Worm (Caenorhabditis elegans) whole organism, young adult: ENCODE results near the gene srh-296.

ENCODE experiments used
- B0261.1 ChIP-seq: sonication (generic microtip); optimal IDR thresholded peaks from 2 replicates; lab custom pipeline; 2016; ENCODE audit warnings: mild to moderate bottlenecking, missing genetic modification characterization, moderate library complexity, missing compliant biosample characterization
- B0336.3 ChIP-seq: fragments of 200-800 bp; sonication (Bioruptor generic); IDR thresholded peaks from 2 replicates; pipeline ENCODE4 v1.3.6; 2022; ENCODE audit warnings: missing genetic modification characterization, missing compliant biosample characterization
- D2030.7 ChIP-seq: fragments of 200-800 bp; sonication (Bioruptor generic); IDR thresholded peaks from 2 replicates; pipeline ENCODE4 v1.3.6; 2022; ENCODE audit warnings: missing genetic modification reagents, missing genetic modification characterization, missing compliant biosample characterization
- F10E7.11 ChIP-seq: sonication (generic microtip); optimal IDR thresholded peaks from 2 replicates; lab custom pipeline; 2017; ENCODE audit warnings: mild to moderate bottlenecking, missing genetic modification characterization, moderate library complexity, missing compliant biosample characterization
- F39B2.1 ChIP-seq: fragments of 200-800 bp; sonication (Bioruptor generic); IDR thresholded peaks from 2 replicates; pipeline ENCODE4 v1.3.6; 2022; ENCODE audit warnings: missing genetic modification reagents, missing genetic modification characterization, missing compliant biosample characterization
- F55B11.4 ChIP-seq: sonication (generic microtip); optimal IDR thresholded peaks from 2 replicates; lab custom pipeline; 2016; ENCODE audit warnings: missing compliant biosample characterization, missing genetic modification characterization, borderline replicate concordance; ENCODE audit not compliant: insufficient read depth
- K11D2.4 ChIP-seq: fragments of 200-800 bp; sonication (Bioruptor generic); IDR thresholded peaks from 2 replicates; pipeline ENCODE4 v1.3.6; 2022; ENCODE audit warnings: missing genetic modification reagents, missing genetic modification characterization, missing compliant biosample characterization
- Y79H2A.3 ChIP-seq: fragments of 200-800 bp; sonication (Bioruptor generic); conservative IDR thresholded peaks from 2 replicates; pipeline ENCODE4 v1.3.6; 2022; ENCODE audit warnings: missing genetic modification reagents, missing genetic modification characterization, missing compliant biosample characterization
- ZK185.1 ChIP-seq: sonication (generic microtip); optimal IDR thresholded peaks from 2 replicates; lab custom pipeline; 2016; ENCODE audit warnings: mild to moderate bottlenecking, missing genetic modification characterization, missing compliant biosample characterization; ENCODE audit not compliant: poor library complexity, severe bottlenecking
- ama-1 ChIP-seq, 3 experiments: fragments of 150-350 bp in 1 of 3; sonication (generic microtip) in 2 of 3; optimal IDR thresholded peaks; 2 replicates each; lab custom pipeline; 2014 to 2018; ENCODE audit warnings: missing biosample characterization in 2 of 3, missing genetic modification characterization in 2 of 3, missing genetic modification reagents in 2 of 3
- aptf-2 ChIP-seq: fragments of 200-800 bp; sonication (Bioruptor generic); conservative IDR thresholded peaks from 2 replicates; pipeline ENCODE4 v1.3.6; 2022; ENCODE audit warnings: missing genetic modification reagents, missing genetic modification characterization, missing compliant biosample characterization
- aptf-3 ChIP-seq: fragments of 200-800 bp; sonication (Bioruptor generic); IDR thresholded peaks from 2 replicates; pipeline ENCODE4 v1.3.6; 2022; ENCODE audit warnings: missing genetic modification characterization, missing compliant biosample characterization
- atf-7 ChIP-seq: sonication (generic microtip); optimal IDR thresholded peaks from 2 replicates; lab custom pipeline; 2017; ENCODE audit warnings: mild to moderate bottlenecking, missing genetic modification characterization, missing compliant biosample characterization
- athp-1 ChIP-seq: sonication (generic microtip); optimal IDR thresholded peaks from 2 replicates; lab custom pipeline; 2017; ENCODE audit warnings: mild to moderate bottlenecking, missing genetic modification characterization, missing compliant biosample characterization
- attf-6 ChIP-seq: fragments of 200-800 bp; sonication (Bioruptor generic); IDR thresholded peaks from 2 replicates; pipeline ENCODE4 v1.3.6; 2022; ENCODE audit warnings: missing genetic modification reagents, missing genetic modification characterization, missing compliant biosample characterization
- cebp-1 ChIP-seq, 2 experiments: fragments of 200-800 bp in 1 of 2; sonication (Bioruptor generic) in 1 of 2; sonication (generic microtip) in 1 of 2; IDR thresholded peaks in 1 of 2; optimal IDR thresholded peaks in 1 of 2; 2 replicates each; pipeline versions ENCODE4 v1.3.6 to Lab custom; 2017 to 2022; ENCODE audit warnings: missing compliant biosample characterization in 2 of 2, missing genetic modification characterization in 2 of 2, mild to moderate bottlenecking in 1 of 2, missing genetic modification reagents in 1 of 2, moderate library complexity in 1 of 2
- ceh-40 ChIP-seq: fragments of 200-800 bp; sonication (Bioruptor generic); IDR thresholded peaks from 2 replicates; pipeline ENCODE4 v1.3.6; 2022; ENCODE audit warnings: missing genetic modification characterization, missing compliant biosample characterization
- ceh-58 ChIP-seq: fragments of 200-800 bp; sonication (Bioruptor generic); IDR thresholded peaks from 2 replicates; pipeline ENCODE4 v1.3.6; 2022; ENCODE audit warnings: missing genetic modification characterization, missing compliant biosample characterization
- chd-7 ChIP-seq: sonication (generic microtip); optimal IDR thresholded peaks from 2 replicates; lab custom pipeline; 2016; ENCODE audit warnings: mild to moderate bottlenecking, missing genetic modification characterization, moderate library complexity, missing compliant biosample characterization
- die-1 ChIP-seq: sonication (generic microtip); optimal IDR thresholded peaks from 2 replicates; lab custom pipeline; 2016; ENCODE audit warnings: missing genotype, mild to moderate bottlenecking, missing genetic modification characterization, missing compliant biosample characterization
- ekl-4 ChIP-seq: fragments of 200-800 bp; sonication (Bioruptor generic); IDR thresholded peaks from 2 replicates; pipeline ENCODE4 v1.3.6; 2022; ENCODE audit warnings: missing genetic modification reagents, missing genetic modification characterization, missing compliant biosample characterization
- hmg-1.2 ChIP-seq: fragments of 200-800 bp; sonication (Bioruptor generic); IDR thresholded peaks from 2 replicates; pipeline ENCODE4 v1.3.6; 2022; ENCODE audit warnings: missing genetic modification reagents, missing genetic modification characterization, missing compliant biosample characterization
- let-526 ChIP-seq: fragments of 200-800 bp; sonication (Bioruptor generic); IDR thresholded peaks from 2 replicates; pipeline ENCODE4 v1.3.6; 2022; ENCODE audit warnings: missing genetic modification reagents, missing genetic modification characterization, missing compliant biosample characterization
- let-607 ChIP-seq, 2 experiments: fragments of 200-800 bp in 1 of 2; sonication (Bioruptor generic) in 1 of 2; sonication (generic microtip) in 1 of 2; optimal IDR thresholded peaks; 2 replicates each; lab custom pipeline; 2016 to 2018; ENCODE audit warnings: mild to moderate bottlenecking in 2 of 2, missing compliant biosample characterization in 2 of 2, missing genetic modification characterization in 2 of 2, moderate library complexity in 2 of 2, missing genotype in 1 of 2
- lin-54 ChIP-seq: fragments of 200-800 bp; sonication (Bioruptor generic); optimal IDR thresholded peaks from 2 replicates; lab custom pipeline; 2018; ENCODE audit warnings: mild to moderate bottlenecking, missing genetic modification characterization, missing compliant biosample characterization
- lir-1 ChIP-seq: fragments of 200-800 bp; sonication (Bioruptor generic); conservative IDR thresholded peaks from 2 replicates; pipeline ENCODE4 v1.3.6; 2022; ENCODE audit warnings: missing genetic modification reagents, missing genetic modification characterization, missing compliant biosample characterization
- madf-10 ChIP-seq: sonication (generic microtip); optimal IDR thresholded peaks from 2 replicates; lab custom pipeline; 2016; ENCODE audit warnings: mild to moderate bottlenecking, missing genetic modification characterization, missing compliant biosample characterization
- mcd-1 ChIP-seq: fragments of 200-800 bp; sonication (Bioruptor generic); IDR thresholded peaks from 2 replicates; pipeline ENCODE4 v1.3.6; 2022; ENCODE audit warnings: missing genetic modification reagents, missing genetic modification characterization, missing compliant biosample characterization
- mel-28 ChIP-seq: sonication (generic microtip); optimal IDR thresholded peaks from 2 replicates; lab custom pipeline; 2016; ENCODE audit warnings: borderline replicate concordance, mild to moderate bottlenecking, missing genetic modification characterization, missing compliant biosample characterization
- nfya-1 ChIP-seq: sonication (generic microtip); optimal IDR thresholded peaks from 2 replicates; lab custom pipeline; 2017; ENCODE audit warnings: antibody characterized with exemption, missing compliant biosample characterization, missing genetic modification characterization, borderline replicate concordance; ENCODE audit not compliant: insufficient read depth
- pbrm-1 ChIP-seq: fragments of 200-800 bp; sonication (Bioruptor generic); IDR thresholded peaks from 2 replicates; pipeline ENCODE4 v1.3.6; 2022; ENCODE audit warnings: missing genetic modification reagents, missing genetic modification characterization, missing compliant biosample characterization
- rpc-1 ChIP-seq, 2 experiments: fragments of 150-350 bp in 1 of 2; sonication (generic microtip) in 1 of 2; optimal IDR thresholded peaks; 2 replicates each; lab custom pipeline; 2014 to 2018; ENCODE audit warnings: missing biosample characterization in 1 of 2, missing genetic modification characterization in 1 of 2, missing genetic modification reagents in 1 of 2, missing genotype in 1 of 2
- snpc-3.4 ChIP-seq: sonication (generic microtip); optimal IDR thresholded peaks from 2 replicates; lab custom pipeline; 2017; ENCODE audit warnings: missing genetic modification characterization, mild to moderate bottlenecking, missing compliant biosample characterization, antibody characterized with exemption, moderate library complexity, missing genotype, missing genetic modification reagents
- snpc-4 ChIP-seq, 5 experiments: fragments of 150-350 bp in 1 of 5; sonication (generic microtip) in 4 of 5; optimal IDR thresholded peaks; 2 replicates each; lab custom pipeline; 2014 to 2018; ENCODE audit warnings: missing genetic modification characterization in 5 of 5, missing biosample characterization in 3 of 5, antibody characterized with exemption in 2 of 5, mild to moderate bottlenecking in 2 of 5, missing compliant biosample characterization in 2 of 5, missing genotype in 2 of 5, moderate library complexity in 2 of 5, missing genetic modification reagents in 1 of 5
- somi-1 ChIP-seq: fragments of 200-800 bp; sonication (Bioruptor generic); optimal IDR thresholded peaks from 2 replicates; lab custom pipeline; 2018; ENCODE audit warnings: mild to moderate bottlenecking, missing genetic modification characterization, missing compliant biosample characterization
- tlf-1 ChIP-seq: fragments of 200-800 bp; sonication (Bioruptor generic); optimal IDR thresholded peaks from 2 replicates; lab custom pipeline; 2018; ENCODE audit warnings: mild to moderate bottlenecking, missing genetic modification characterization, missing compliant biosample characterization
- unc-130 ChIP-seq: sonication (generic microtip); optimal IDR thresholded peaks from 2 replicates; lab custom pipeline; 2016; ENCODE audit warnings: missing genetic modification reagents, missing genetic modification characterization, missing compliant biosample characterization
- xnd-1 ChIP-seq: sonication (generic microtip); optimal IDR thresholded peaks from 2 replicates; lab custom pipeline; 2016; ENCODE audit warnings: missing genotype, missing genetic modification reagents, missing genetic modification characterization, missing compliant biosample characterization
- zfh-2 ChIP-seq: fragments of 200-800 bp; sonication (Bioruptor generic); conservative IDR thresholded peaks from 2 replicates; pipeline ENCODE4 v1.3.6; 2022; ENCODE audit warnings: missing genetic modification reagents, missing genetic modification characterization, missing compliant biosample characterization
- zim-3 ChIP-seq: sonication (generic microtip); optimal IDR thresholded peaks from 2 replicates; lab custom pipeline; 2017; ENCODE audit warnings: mild to moderate bottlenecking, missing genetic modification characterization, moderate library complexity, missing compliant biosample characterization
- ztf-22 ChIP-seq: fragments of 200-800 bp; sonication (Bioruptor generic); optimal IDR thresholded peaks from 2 replicates; lab custom pipeline; 2018; ENCODE audit warnings: mild to moderate bottlenecking, missing genetic modification characterization, moderate library complexity, missing compliant biosample characterization
- ztf-25 ChIP-seq: fragments of 200-800 bp; sonication (Bioruptor generic); IDR thresholded peaks from 2 replicates; pipeline ENCODE4 v1.3.6; 2022; ENCODE audit warnings: missing genetic modification reagents, missing genetic modification characterization, missing compliant biosample characterization
- ztf-28 ChIP-seq: fragments of 200-800 bp; sonication (Bioruptor generic); IDR thresholded peaks from 2 replicates; pipeline ENCODE4 v1.3.6; 2022; ENCODE audit warnings: missing genetic modification reagents, missing genetic modification characterization, missing compliant biosample characterization
- ztf-3 ChIP-seq: fragments of 200-800 bp; sonication (Bioruptor generic); optimal IDR thresholded peaks from 2 replicates; lab custom pipeline; 2018; ENCODE audit warnings: mild to moderate bottlenecking, missing genetic modification characterization, missing compliant biosample characterization
- ztf-6 ChIP-seq: fragments of 200-800 bp; sonication (Bioruptor generic); IDR thresholded peaks from 2 replicates; pipeline ENCODE4 v1.3.6; 2022; ENCODE audit warnings: missing genetic modification reagents, missing genetic modification characterization, missing compliant biosample characterization

srh-296 gene

DNA sequence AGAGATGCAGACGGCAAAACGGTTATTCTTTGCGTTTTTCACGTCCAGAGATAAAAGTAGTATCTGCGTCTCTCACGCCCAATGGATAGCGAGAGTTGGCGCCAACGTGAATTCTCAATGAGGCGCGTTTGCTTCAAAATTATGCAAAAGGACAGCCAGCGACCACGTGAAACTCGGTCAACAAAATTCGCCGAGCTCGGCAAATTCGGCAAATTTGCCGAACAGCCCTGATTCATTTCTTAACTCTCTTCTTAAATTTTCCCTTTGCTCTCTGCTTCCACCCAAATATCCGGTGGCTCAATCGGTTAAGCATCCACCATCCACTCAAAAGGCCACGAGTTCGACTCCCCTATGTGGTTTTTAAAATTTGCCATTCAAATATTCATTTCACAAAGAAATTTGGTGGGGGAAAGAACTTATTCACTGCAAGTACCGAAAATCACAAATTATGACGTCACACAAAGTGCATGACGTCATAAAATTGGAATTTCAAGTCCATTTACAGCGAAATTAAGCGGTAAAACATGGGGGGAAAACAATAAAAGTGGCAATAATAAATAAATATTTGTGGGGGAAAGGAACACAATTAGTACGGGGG is 35.3 kb downstream of the srh-296 start:
- TF ChIP-seq B0261.1 (no peak), athp-1 (tag; lab: Kevin White, UChicago) (no peak), ZK185.1 (tag; lab: Kevin White, UChicago) (no peak), lin-54 (GFP tag; lab: Kevin White, UChicago) (peak; percentile 34), K11D2.4 (GFP tag; lab: Robert Waterston, UW) (no peak), snpc-3.4 (tag; lab: Kevin White, UChicago) (peak; percentile 53), snpc-4 (GFP tag; optimal IDR thresholded peaks at IDR 0.05; lab: Kevin White, UChicago) (no peak), snpc-4 (tag; optimal IDR thresholded peaks at IDR 0.05; lab: Kevin White, UChicago) (no peak), ztf-3 (GFP tag; lab: Kevin White, UChicago) (no peak), hmg-1.2 (GFP tag; lab: Robert Waterston, UW) (peak; percentile 30), tlf-1 (GFP tag; lab: Kevin White, UChicago) (no peak), aptf-2 (GFP tag; lab: Robert Waterston, UW) (no peak), ceh-58 (GFP tag; lab: Robert Waterston, UW) (no peak), unc-130 (GFP tag; lab: Kevin White, UChicago) (no peak), nfya-1 (no peak), F10E7.11 (tag; lab: Kevin White, UChicago) (no peak), ama-1 (optimal IDR thresholded peaks at IDR 0.05; lab: Kevin White, UChicago) (no peak), ama-1 (GFP tag; optimal IDR thresholded peaks at IDR 0.05; lab: Kevin White, UChicago) (peak in 1 of 2 experiments; percentile 40), somi-1 (GFP tag; lab: Kevin White, UChicago) (no peak), F39B2.1 (GFP tag; lab: Robert Waterston, UW) (0 out of 2 replicates have a peak, but pooled peaks have one; percentile 25), Y79H2A.3 (0 out of 2 replicates have a peak, but pooled peaks have one; percentile 25), chd-7 (no peak), F55B11.4 (no peak), D2030.7 (GFP tag; lab: Robert Waterston, UW) (peak; percentile 53; the same call in 1 of the 2 replicates), ztf-25 (GFP tag; lab: Robert Waterston, UW) (no peak), B0336.3 (GFP tag; lab: Robert Waterston, UW) (0 out of 2 replicates have a peak, but pooled peaks have one; percentile 36), lir-1 (GFP tag; lab: Robert Waterston, UW) (no peak), attf-6 (GFP tag; lab: Robert Waterston, UW) (peak; percentile 65; the same call in 1 of the 2 replicates), madf-10 (tag; lab: Kevin White, UChicago) (no peak), xnd-1 (tag; lab: Kevin White, UChicago) (no peak), ztf-28 (GFP tag; lab: Robert Waterston, UW) (no peak), let-526 (GFP tag; lab: Robert Waterston, UW) (no peak), rpc-1 (optimal IDR thresholded peaks at IDR 0.05; lab: Kevin White, UChicago) (peak; percentile 9), rpc-1 (tag; optimal IDR thresholded peaks at IDR 0.05; lab: Kevin White, UChicago) (peak; percentile 63), mel-28 (tag; lab: Kevin White, UChicago) (no peak), ztf-6 (GFP tag; lab: Robert Waterston, UW) (no peak), cebp-1 (GFP tag; IDR thresholded peaks at IDR 0.05; lab: Robert Waterston, UW) (no peak), cebp-1 (tag; optimal IDR thresholded peaks at IDR 0.05; lab: Kevin White, UChicago) (no peak), pbrm-1 (GFP tag; lab: Robert Waterston, UW) (0 out of 2 replicates have a peak, but pooled peaks have one; percentile 39), let-607 (tag; optimal IDR thresholded peaks at IDR 0.05; lab: Kevin White, UChicago) (no peak), ekl-4 (GFP tag; lab: Robert Waterston, UW) (0 out of 2 replicates have a peak, but pooled peaks have one; percentile 58), ztf-22 (no peak), zim-3 (no peak), atf-7 (peak; percentile 68), ceh-40 (no peak), mcd-1 (GFP tag; lab: Robert Waterston, UW) (peak; percentile 58), die-1 (tag; lab: Kevin White, UChicago) (no peak), aptf-3 (GFP tag; lab: Robert Waterston, UW) (no peak), zfh-2 (GFP tag; lab: Robert Waterston, UW) (no peak)
